Worm (Caenorhabditis elegans) whole organism, late embryonic: ENCODE results near the gene str-193.

Experiments used
- T23F11.4 ChIP-seq: fragments of 200-800 bp; sonication (Bioruptor generic); optimal IDR thresholded peaks from 2 replicates; lab custom pipeline; 2018; ENCODE audit warnings: mild to moderate bottlenecking, missing genetic modification characterization, missing compliant biosample characterization
- ama-1 ChIP-seq: fragments of 150-350 bp; optimal IDR thresholded peaks from 2 replicates; lab custom pipeline; 2014
- ceh-24 ChIP-seq: sonication (generic microtip); optimal IDR thresholded peaks from 2 replicates; lab custom pipeline; 2016; ENCODE audit warnings: mild to moderate bottlenecking, missing genetic modification characterization, missing compliant biosample characterization
- ceh-34 ChIP-seq: sonication (generic microtip); optimal IDR thresholded peaks from 2 replicates; lab custom pipeline; 2016; ENCODE audit warnings: mild to moderate bottlenecking, missing genetic modification characterization, missing compliant biosample characterization
- elt-2 ChIP-seq: sonication (generic microtip); optimal IDR thresholded peaks from 2 replicates; lab custom pipeline; 2016; ENCODE audit warnings: missing genetic modification reagents, missing genetic modification characterization, missing compliant biosample characterization
- ets-4 ChIP-seq: sonication (generic microtip); optimal IDR thresholded peaks from 2 replicates; lab custom pipeline; 2016; ENCODE audit warnings: missing genetic modification characterization, missing compliant biosample characterization
- eyg-1 ChIP-seq: sonication (generic microtip); optimal IDR thresholded peaks from 2 replicates; lab custom pipeline; 2016; ENCODE audit warnings: missing genotype, missing genetic modification characterization, missing compliant biosample characterization
- nhr-232 ChIP-seq: sonication (generic microtip); optimal IDR thresholded peaks from 2 replicates; lab custom pipeline; 2016; ENCODE audit warnings: missing genetic modification characterization, missing compliant biosample characterization
- pat-9 ChIP-seq: fragments of 200-800 bp; sonication (Bioruptor generic); optimal IDR thresholded peaks from 2 replicates; lab custom pipeline; 2018; ENCODE audit warnings: mild to moderate bottlenecking, missing genetic modification characterization, moderate library complexity, missing compliant biosample characterization
- pqm-1 ChIP-seq: sonication (generic microtip); optimal IDR thresholded peaks from 2 replicates; lab custom pipeline; 2016; ENCODE audit warnings: missing genetic modification characterization, missing compliant biosample characterization
- rnt-1 ChIP-seq: sonication (generic microtip); optimal IDR thresholded peaks from 2 replicates; lab custom pipeline; 2016; ENCODE audit warnings: missing genetic modification characterization, missing compliant biosample characterization
- sox-2 ChIP-seq: fragments of 200-800 bp; sonication (Bioruptor generic); IDR thresholded peaks from 2 replicates; pipeline ENCODE4 v1.3.6; 2022; ENCODE audit warnings: missing genetic modification reagents, missing genetic modification characterization, missing compliant biosample characterization
- sox-4 ChIP-seq: sonication (generic microtip); optimal IDR thresholded peaks from 2 replicates; lab custom pipeline; 2017; ENCODE audit warnings: mild to moderate bottlenecking, missing genetic modification characterization, inconsistent platforms, missing compliant biosample characterization
- syd-9 ChIP-seq: sonication (generic microtip); optimal IDR thresholded peaks from 2 replicates; lab custom pipeline; 2016; ENCODE audit warnings: mild to moderate bottlenecking, missing genetic modification characterization, moderate library complexity, missing compliant biosample characterization

- no peak for TF ChIP-seq ceh-24 (tag; lab: Kevin White, UChicago)
- TF ChIP-seq pqm-1 (tag; lab: Kevin White, UChicago) = no peak
- no peak for TF ChIP-seq ama-1 (lab: Kevin White, UChicago)
- TF ChIP-seq T23F11.4 (GFP tag; lab: Kevin White, UChicago) = no peak
- no peak for TF ChIP-seq ets-4 (tag; lab: Kevin White, UChicago)
- TF ChIP-seq syd-9 = no peak
- no peak for TF ChIP-seq nhr-232 (tag; lab: Kevin White, UChicago)
- no peak for TF ChIP-seq eyg-1 (tag; lab: Kevin White, UChicago)
- TF ChIP-seq sox-2 (GFP tag; lab: Robert Waterston, UW) = no peak
- no peak for TF ChIP-seq rnt-1 (tag; lab: Kevin White, UChicago)
- no peak for TF ChIP-seq elt-2 (tag; lab: Kevin White, UChicago)
- no peak for TF ChIP-seq pat-9 (tag; lab: Kevin White, UChicago)
- no peak for TF ChIP-seq ceh-34 (tag; lab: Kevin White, UChicago)
- TF ChIP-seq sox-4 = no peak
Measured at ce11 chrV:9775734-9776133, 45.9 kb downstream of the str-193 start, which contains the start of gene F46B6.12.
